Worm (Caenorhabditis elegans) whole organism, late embryonic: Measurements from ENCODE around the gene sup-9.
"Not testable (repeated sequence)": the region's sequence is repeated elsewhere in the genome, so short reads cannot be mapped to it uniquely, and the experiment has no call there.

Experiments used
- ahr-1 ChIP-seq: sonication (generic microtip); optimal IDR thresholded peaks from 2 replicates; lab custom pipeline; 2016; ENCODE audit warnings: missing genetic modification characterization, missing compliant biosample characterization
- dmd-4 ChIP-seq: sonication (generic microtip); optimal IDR thresholded peaks from 2 replicates; lab custom pipeline; 2016; ENCODE audit warnings: borderline replicate concordance, missing genetic modification characterization, missing compliant biosample characterization
- sdc-2 ChIP-seq: sonication (generic microtip); optimal IDR thresholded peaks from 2 replicates; lab custom pipeline; 2016; ENCODE audit warnings: missing genotype, missing genetic modification characterization, missing compliant biosample characterization
- zip-5 ChIP-seq: sonication (generic microtip); optimal IDR thresholded peaks from 2 replicates; lab custom pipeline; 2016; ENCODE audit warnings: missing genetic modification characterization, missing compliant biosample characterization

- not testable (repeated sequence) for TF ChIP-seq zip-5, ahr-1, sdc-2, dmd-4 (tag; lab: Kevin White, UChicago)
Observed at ce11 chrII:2672320-2672719, 14.5 kb downstream of the sup-9 start, which contains the start of gene sri-57.
